Worm (Caenorhabditis elegans) whole organism, late embryonic: Measurements from ENCODE around the gene rack-1.

ENCODE experiments used
- F13H6.1 ChIP-seq: sonication (generic microtip); optimal IDR thresholded peaks from 2 replicates; lab custom pipeline; 2016; ENCODE audit warnings: missing genetic modification characterization, missing compliant biosample characterization
- K09A11.1 ChIP-seq: sonication (generic microtip); optimal IDR thresholded peaks from 2 replicates; lab custom pipeline; 2017; ENCODE audit warnings: antibody characterized with exemption, mild to moderate bottlenecking, missing genetic modification characterization, missing compliant biosample characterization; ENCODE audit not compliant: insufficient read depth
- T23F11.4 ChIP-seq: fragments of 200-800 bp; sonication (Bioruptor generic); optimal IDR thresholded peaks from 2 replicates; lab custom pipeline; 2018; ENCODE audit warnings: mild to moderate bottlenecking, missing genetic modification characterization, missing compliant biosample characterization
- Y22D7AL.16 ChIP-seq: sonication (generic microtip); optimal IDR thresholded peaks from 2 replicates; lab custom pipeline; 2016; ENCODE audit warnings: missing genetic modification characterization, missing compliant biosample characterization
- ceh-14 ChIP-seq: sonication (generic microtip); optimal IDR thresholded peaks from 2 replicates; lab custom pipeline; 2016; ENCODE audit warnings: missing genotype, missing genetic modification characterization, missing compliant biosample characterization
- ceh-18 ChIP-seq: sonication (generic microtip); optimal IDR thresholded peaks from 2 replicates; lab custom pipeline; 2016; ENCODE audit warnings: missing genetic modification characterization, missing compliant biosample characterization
- ceh-2 ChIP-seq: sonication (generic microtip); optimal IDR thresholded peaks from 2 replicates; lab custom pipeline; 2016; ENCODE audit warnings: missing genotype, missing genetic modification characterization, missing compliant biosample characterization
- ceh-31 ChIP-seq: sonication (generic microtip); optimal IDR thresholded peaks from 2 replicates; lab custom pipeline; 2016; ENCODE audit warnings: missing genetic modification characterization, missing compliant biosample characterization
- ceh-34 ChIP-seq: sonication (generic microtip); optimal IDR thresholded peaks from 2 replicates; lab custom pipeline; 2016; ENCODE audit warnings: mild to moderate bottlenecking, missing genetic modification characterization, missing compliant biosample characterization
- ceh-45 ChIP-seq: fragments of 200-800 bp; sonication (Bioruptor generic); IDR thresholded peaks from 2 replicates; pipeline ENCODE4 v1.3.6; 2022; ENCODE audit warnings: missing genetic modification reagents, missing genetic modification characterization, missing compliant biosample characterization
- ceh-48 ChIP-seq: sonication (generic microtip); optimal IDR thresholded peaks from 2 replicates; lab custom pipeline; 2016; ENCODE audit warnings: missing genetic modification characterization, inconsistent platforms, missing compliant biosample characterization
- ceh-6 ChIP-seq: fragments of 200-800 bp; sonication (Bioruptor generic); optimal IDR thresholded peaks from 2 replicates; lab custom pipeline; 2018; ENCODE audit warnings: mild to moderate bottlenecking, missing genetic modification characterization, missing compliant biosample characterization
- che-1 ChIP-seq: sonication (generic microtip); optimal IDR thresholded peaks from 2 replicates; lab custom pipeline; 2016; ENCODE audit warnings: mild to moderate bottlenecking, missing genetic modification characterization, missing compliant biosample characterization
- dmd-4 ChIP-seq: sonication (generic microtip); optimal IDR thresholded peaks from 2 replicates; lab custom pipeline; 2016; ENCODE audit warnings: borderline replicate concordance, missing genetic modification characterization, missing compliant biosample characterization
- elt-2 ChIP-seq: sonication (generic microtip); optimal IDR thresholded peaks from 2 replicates; lab custom pipeline; 2016; ENCODE audit warnings: missing genetic modification reagents, missing genetic modification characterization, missing compliant biosample characterization
- elt-4 ChIP-seq: sonication (generic microtip); optimal IDR thresholded peaks from 2 replicates; lab custom pipeline; 2016; ENCODE audit warnings: missing genetic modification characterization, missing compliant biosample characterization
- ets-4 ChIP-seq: sonication (generic microtip); optimal IDR thresholded peaks from 2 replicates; lab custom pipeline; 2016; ENCODE audit warnings: missing genetic modification characterization, missing compliant biosample characterization
- fax-1 ChIP-seq: sonication (generic microtip); optimal IDR thresholded peaks from 2 replicates; lab custom pipeline; 2016; ENCODE audit warnings: missing genotype, missing genetic modification characterization, missing compliant biosample characterization
- fkh-6 ChIP-seq: sonication (generic microtip); optimal IDR thresholded peaks from 2 replicates; lab custom pipeline; 2016; ENCODE audit warnings: missing genetic modification characterization, missing compliant biosample characterization
- hlh-30 ChIP-seq: sonication (generic microtip); optimal IDR thresholded peaks from 2 replicates; lab custom pipeline; 2017; ENCODE audit warnings: antibody characterized with exemption, missing genetic modification characterization, missing compliant biosample characterization; ENCODE audit not compliant: insufficient read depth
- hlh-6 ChIP-seq: sonication (generic microtip); optimal IDR thresholded peaks from 2 replicates; lab custom pipeline; 2016; ENCODE audit warnings: missing genotype, missing genetic modification characterization, missing compliant biosample characterization
- lim-6 ChIP-seq: sonication (generic microtip); optimal IDR thresholded peaks from 2 replicates; lab custom pipeline; 2016; ENCODE audit warnings: missing genetic modification characterization, missing compliant biosample characterization
- nfya-1 ChIP-seq: sonication (generic microtip); optimal IDR thresholded peaks from 2 replicates; lab custom pipeline; 2017; ENCODE audit warnings: missing genetic modification characterization, mild to moderate bottlenecking, missing compliant biosample characterization, antibody characterized with exemption, moderate library complexity
- nhr-11 ChIP-seq: fragments of 150-350 bp; optimal IDR thresholded peaks from 2 replicates; lab custom pipeline; 2014; ENCODE audit warnings: missing biosample characterization, missing genetic modification characterization
- pat-9 ChIP-seq: fragments of 200-800 bp; sonication (Bioruptor generic); optimal IDR thresholded peaks from 2 replicates; lab custom pipeline; 2018; ENCODE audit warnings: mild to moderate bottlenecking, missing genetic modification characterization, moderate library complexity, missing compliant biosample characterization
- pqm-1 ChIP-seq: sonication (generic microtip); optimal IDR thresholded peaks from 2 replicates; lab custom pipeline; 2016; ENCODE audit warnings: missing genetic modification characterization, missing compliant biosample characterization
- ref-2 ChIP-seq: sonication (generic microtip); optimal IDR thresholded peaks from 2 replicates; lab custom pipeline; 2016; ENCODE audit warnings: missing genetic modification characterization, missing compliant biosample characterization
- rnt-1 ChIP-seq: sonication (generic microtip); optimal IDR thresholded peaks from 2 replicates; lab custom pipeline; 2016; ENCODE audit warnings: missing genetic modification characterization, missing compliant biosample characterization
- sox-4 ChIP-seq: sonication (generic microtip); optimal IDR thresholded peaks from 2 replicates; lab custom pipeline; 2017; ENCODE audit warnings: mild to moderate bottlenecking, missing genetic modification characterization, inconsistent platforms, missing compliant biosample characterization
- tbx-2 ChIP-seq: sonication (generic microtip); optimal IDR thresholded peaks from 2 replicates; lab custom pipeline; 2016; ENCODE audit warnings: missing genetic modification characterization, missing compliant biosample characterization
- tbx-7 ChIP-seq: sonication (generic microtip); optimal IDR thresholded peaks from 2 replicates; lab custom pipeline; 2016; ENCODE audit warnings: missing genotype, missing genetic modification characterization, missing compliant biosample characterization
- ttx-3 ChIP-seq: sonication (generic microtip); optimal IDR thresholded peaks from 2 replicates; lab custom pipeline; 2016; ENCODE audit warnings: missing genetic modification reagents, missing genetic modification characterization, missing compliant biosample characterization
- unc-42 ChIP-seq: sonication (generic microtip); optimal IDR thresholded peaks from 2 replicates; lab custom pipeline; 2016; ENCODE audit warnings: missing genotype, missing genetic modification characterization, missing compliant biosample characterization
- ztf-16 ChIP-seq: sonication (generic microtip); optimal IDR thresholded peaks from 2 replicates; lab custom pipeline; 2017; ENCODE audit warnings: missing genetic modification characterization, missing compliant biosample characterization

Gene rack-1

DNA sequence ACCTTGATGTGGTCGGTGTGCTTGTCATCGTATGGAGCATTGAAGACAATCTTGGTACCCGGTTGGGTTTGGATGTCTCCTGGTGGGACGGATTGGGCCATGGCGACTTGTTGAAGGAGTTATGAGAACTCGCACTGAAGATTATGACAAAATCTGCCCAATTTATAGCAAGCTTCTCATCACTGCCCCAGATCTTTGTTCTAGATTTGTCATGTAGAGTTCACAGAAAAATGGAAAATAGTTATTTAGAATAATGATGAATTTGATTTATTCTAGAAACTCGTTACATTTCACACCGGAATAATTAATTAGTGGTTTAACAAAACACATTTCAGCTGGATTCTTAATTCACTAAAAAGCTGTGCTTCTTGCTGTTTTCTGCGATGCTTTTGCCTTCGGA lies 32.8 kb upstream of the rack-1 start, which contains the start of gene msp-38:
Gene msp-38 (minus strand): TSS at position 101 of the 400 bp plus-strand sequence.
- TF ChIP-seq K09A11.1 (tag; lab: Kevin White, UChicago) (no peak), ceh-18 (no peak), sox-4 (tag; lab: Kevin White, UChicago) (no peak), ceh-6 (GFP tag; lab: Kevin White, UChicago) (no peak)

DNA sequence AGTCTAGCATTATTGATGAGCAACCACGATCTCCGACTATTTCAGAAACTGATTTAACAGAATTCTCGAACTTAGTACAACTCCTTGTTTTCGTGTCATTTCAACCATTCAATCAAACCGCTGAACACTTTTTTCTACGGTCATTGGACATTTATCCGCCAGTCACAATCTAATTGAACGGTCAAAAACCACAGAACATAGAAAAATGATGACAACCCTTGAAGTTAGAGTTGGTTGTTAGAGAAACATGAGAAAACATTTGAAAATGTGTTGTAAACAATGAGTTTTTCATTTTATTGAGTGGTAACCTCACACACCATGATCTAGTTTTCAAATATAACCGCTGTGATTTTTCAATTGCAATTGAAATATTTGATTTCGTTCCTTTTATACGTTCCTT lies 32.0 kb upstream of the rack-1 start:
- TF ChIP-seq Y22D7AL.16 (tag; lab: Kevin White, UChicago) (no peak), nfya-1 (tag; lab: Kevin White, UChicago) (no peak), lim-6 (tag; lab: Kevin White, UChicago) (no peak), ceh-34 (tag; lab: Kevin White, UChicago) (no peak), unc-42 (tag; lab: Kevin White, UChicago) (no peak), tbx-2 (tag; lab: Kevin White, UChicago) (no peak), ceh-18 (no peak), rnt-1 (tag; lab: Kevin White, UChicago) (no peak), ceh-48 (tag; lab: Kevin White, UChicago) (no peak), ets-4 (tag; lab: Kevin White, UChicago) (no peak), hlh-6 (tag; lab: Kevin White, UChicago) (no peak), che-1 (tag; lab: Kevin White, UChicago) (no peak), ref-2 (tag; lab: Kevin White, UChicago) (no peak), sox-4 (tag; lab: Kevin White, UChicago) (no peak), tbx-7 (tag; lab: Kevin White, UChicago) (no peak), fax-1 (tag; lab: Kevin White, UChicago) (no peak), ceh-31 (tag; lab: Kevin White, UChicago) (no peak)
- TF ChIP-seq, all 69 proteins: peak for 0

DNA sequence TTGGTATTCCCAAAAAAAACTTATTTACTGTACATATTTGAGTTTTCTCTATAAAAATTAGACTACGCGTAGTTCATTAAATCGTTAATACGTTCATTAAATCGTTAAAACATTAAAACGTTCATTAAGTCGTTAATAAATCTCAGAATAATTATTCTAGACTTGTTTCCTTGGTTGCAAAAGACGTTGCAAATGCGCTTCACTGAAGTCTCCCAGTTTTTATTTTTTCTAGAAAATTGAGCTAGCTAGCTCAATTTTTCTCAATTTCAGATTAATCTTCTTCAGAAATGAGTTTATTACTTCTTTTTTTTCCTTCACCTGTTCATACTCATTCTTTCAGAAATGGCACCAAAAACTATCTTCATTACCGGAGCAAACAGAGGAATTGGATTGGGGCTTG lies 31.6 kb upstream of the rack-1 start:
- TF ChIP-seq ztf-16 (tag; lab: Kevin White, UChicago), result no peak
- no peak for TF ChIP-seq ceh-2 (tag; lab: Kevin White, UChicago)
- no peak for TF ChIP-seq nhr-11

DNA sequence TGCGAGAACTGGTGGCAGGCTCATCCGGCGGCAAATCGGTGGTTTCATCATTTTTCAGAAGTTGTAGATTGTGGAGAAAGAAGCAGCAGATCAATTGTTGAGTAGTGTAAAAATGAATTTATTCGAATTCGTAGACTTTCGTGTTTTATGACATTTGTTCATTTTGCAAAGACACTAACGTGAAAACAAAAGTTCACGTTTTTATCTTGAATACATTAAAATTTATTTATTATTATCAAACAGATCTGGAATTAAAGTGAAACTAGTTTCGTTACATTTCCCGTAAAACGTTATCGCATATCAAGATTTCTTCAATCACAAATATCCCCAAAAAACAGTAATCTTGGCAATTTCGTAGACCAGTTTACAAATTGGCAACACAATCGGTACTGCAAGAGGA lies 29.6 kb upstream of the rack-1 start, which contains the start of gene T14G10.8:
Gene T14G10.8 (minus strand): TSS at position 101 of the 400 bp plus-strand sequence.
- TF ChIP-seq ttx-3 (tag; lab: Kevin White, UChicago), result no peak
- TF ChIP-seq elt-2, result no peak
- no peak for TF ChIP-seq tbx-7 (tag; lab: Kevin White, UChicago)

DNA sequence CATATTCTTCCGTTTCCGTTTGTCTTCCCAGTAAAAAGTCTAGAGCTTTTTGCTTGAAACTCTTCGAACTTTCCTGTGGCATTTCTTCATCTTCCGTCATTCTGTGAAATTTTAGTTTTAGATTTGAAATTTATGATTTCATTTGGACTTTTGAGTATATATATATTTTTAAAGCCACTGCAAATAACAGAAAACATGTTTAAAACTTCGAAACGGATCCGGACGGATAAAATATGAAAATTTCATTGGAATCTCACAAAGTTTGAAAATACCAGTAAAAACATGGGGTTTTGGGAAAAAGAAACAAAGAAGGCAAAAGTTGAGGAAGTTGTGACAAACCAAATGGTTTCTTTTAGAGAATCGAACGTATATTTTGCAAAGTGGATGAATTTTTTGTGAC lies 27.5 kb upstream of the rack-1 start, which contains the start of gene pigs-1:
Gene pigs-1 (minus strand): TSS at position 101 of the 400 bp plus-strand sequence.
- TF ChIP-seq K09A11.1 (tag; lab: Kevin White, UChicago) (no peak), elt-4 (no peak), F13H6.1 (tag; lab: Kevin White, UChicago) (no peak)

DNA sequence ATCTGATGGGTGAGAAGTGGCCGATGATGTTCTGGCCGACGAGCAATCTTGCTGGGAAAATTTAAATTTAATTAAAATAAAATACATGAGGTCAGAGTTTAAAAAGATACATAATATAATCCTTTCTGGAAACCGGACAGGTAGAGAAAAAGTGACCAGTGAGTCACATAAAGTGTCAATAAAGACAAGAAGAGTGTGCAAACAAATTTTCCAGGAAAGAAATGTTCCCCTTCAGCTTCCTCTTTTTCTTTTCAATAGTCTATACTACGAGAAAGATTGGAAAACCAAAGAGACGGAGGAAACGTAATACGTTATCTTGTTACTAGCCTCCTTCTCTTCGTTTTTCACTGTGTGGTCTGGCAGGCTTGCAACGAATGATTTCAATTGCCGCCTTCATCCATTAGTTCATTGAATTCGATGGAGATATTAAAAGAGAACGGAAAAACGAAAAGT lies 25.9 kb upstream of the rack-1 start, which contains the start of gene tsp-12:
Gene tsp-12 (minus strand): TSS at position 51 of the 453 bp plus-strand sequence.
- TF ChIP-seq pqm-1 (tag; lab: Kevin White, UChicago) (no peak), hlh-30 (no peak), T23F11.4 (no peak), dmd-4 (tag; lab: Kevin White, UChicago) (no peak), rnt-1 (tag; lab: Kevin White, UChicago) (no peak), ceh-34 (tag; lab: Kevin White, UChicago) (peak; percentile 15), tbx-2 (tag; lab: Kevin White, UChicago) (no peak), ceh-2 (tag; lab: Kevin White, UChicago) (no peak), che-1 (tag; lab: Kevin White, UChicago) (no peak), elt-4 (no peak), ceh-14 (tag; lab: Kevin White, UChicago) (no peak), ceh-45 (GFP tag; lab: Robert Waterston, UW) (no peak), K09A11.1 (tag; lab: Kevin White, UChicago) (no peak), fkh-6 (tag; lab: Kevin White, UChicago) (no peak), unc-42 (tag; lab: Kevin White, UChicago) (peak; percentile 29), pat-9 (tag; lab: Kevin White, UChicago) (no peak)
